Fruit fly (Drosophila melanogaster) whole organism, embryonic: Measurements from ENCODE around the gene Mul1.

Experiments
- Bdp1 ChIP-seq: fragments of 200-800 bp; sonication (Bioruptor generic); optimal IDR thresholded peaks from 3 replicates; lab custom pipeline; 2016; ENCODE audit warnings: missing biosample characterization, missing genetic modification characterization
- CG10431 ChIP-seq: fragments of 200-800 bp; sonication (Bioruptor generic); optimal IDR thresholded peaks from 3 replicates; lab custom pipeline; 2018; ENCODE audit warnings: missing biosample characterization, mild to moderate bottlenecking, missing genetic modification characterization
- CG10543 ChIP-seq: fragments of 200-800 bp; sonication (Bioruptor generic); optimal IDR thresholded peaks from 3 replicates; lab custom pipeline; 2017; ENCODE audit warnings: missing biosample characterization, mild to moderate bottlenecking, missing genetic modification characterization, moderate library complexity
- CG11093 ChIP-seq: fragments of 200-800 bp; sonication (Bioruptor generic); IDR thresholded peaks from 3 replicates; pipeline ENCODE4 v1.3.6; 2022; ENCODE audit warnings: missing biosample characterization, missing genetic modification characterization
- CG12744 ChIP-seq: fragments of 200-800 bp; sonication (Bioruptor generic); optimal IDR thresholded peaks from 2 replicates; lab custom pipeline; 2016; ENCODE audit warnings: missing biosample characterization, missing genetic modification characterization
- CG13894 ChIP-seq: fragments of 200-800 bp; sonication (Bioruptor generic); optimal IDR thresholded peaks from 3 replicates; lab custom pipeline; 2018; ENCODE audit warnings: missing biosample characterization, mild to moderate bottlenecking, missing genetic modification characterization, moderate library complexity
- CG1529 ChIP-seq: fragments of 200-800 bp; sonication (Bioruptor generic); optimal IDR thresholded peaks from 3 replicates; lab custom pipeline; 2018; ENCODE audit warnings: missing biosample characterization, missing genetic modification characterization
- CG16863 ChIP-seq: fragments of 200-800 bp; sonication (Bioruptor generic); optimal IDR thresholded peaks from 3 replicates; lab custom pipeline; 2016; ENCODE audit warnings: missing biosample characterization, missing genetic modification characterization
- CG18011 ChIP-seq: fragments of 200-800 bp; sonication (Bioruptor generic); optimal IDR thresholded peaks from 2 replicates; lab custom pipeline; 2017; ENCODE audit warnings: missing biosample characterization, missing genetic modification characterization, mild to moderate bottlenecking, moderate library complexity, missing genotype
- CG4282 ChIP-seq: fragments of 200-800 bp; sonication (Bioruptor generic); optimal IDR thresholded peaks from 2 replicates; lab custom pipeline; 2016; ENCODE audit warnings: missing biosample characterization, missing genetic modification characterization
- CG4360 ChIP-seq: fragments of 200-800 bp; sonication (Bioruptor generic); IDR thresholded peaks from 2 replicates; pipeline ENCODE4 v1.3.6; 2022; ENCODE audit warnings: missing biosample characterization, missing genetic modification characterization
- CG4404 ChIP-seq: fragments of 200-800 bp; sonication (Bioruptor generic); IDR thresholded peaks from 2 replicates; pipeline ENCODE4 v1.3.6; 2022; ENCODE audit warnings: missing biosample characterization, missing genetic modification characterization
- CG6272 ChIP-seq: fragments of 200-800 bp; sonication (Bioruptor generic); IDR thresholded peaks from 2 replicates; pipeline ENCODE4 v1.3.6; 2022; ENCODE audit warnings: missing biosample characterization, missing genetic modification characterization
- CG6683 ChIP-seq: fragments of 200-800 bp; sonication (Bioruptor generic); optimal IDR thresholded peaks from 2 replicates; lab custom pipeline; 2017; ENCODE audit warnings: missing biosample characterization, mild to moderate bottlenecking, missing genetic modification characterization, missing genetic modification reagents
- CG7372 ChIP-seq: fragments of 200-800 bp; sonication (Bioruptor generic); IDR thresholded peaks from 2 replicates; pipeline ENCODE4 v1.3.6; 2022; ENCODE audit warnings: missing biosample characterization, missing genetic modification characterization
- CG7745 ChIP-seq: fragments of 200-800 bp; sonication (Bioruptor generic); optimal IDR thresholded peaks from 2 replicates; lab custom pipeline; 2018; ENCODE audit warnings: missing biosample characterization, mild to moderate bottlenecking, missing genetic modification characterization, moderate library complexity
- CG8388 ChIP-seq: fragments of 200-800 bp; sonication (Bioruptor generic); optimal IDR thresholded peaks from 2 replicates; lab custom pipeline; 2019; ENCODE audit warnings: missing biosample characterization, mild to moderate bottlenecking, missing genetic modification characterization, moderate library complexity
- CG9797 ChIP-seq: fragments of 200-800 bp; sonication (Bioruptor generic); optimal IDR thresholded peaks from 3 replicates; lab custom pipeline; 2018; ENCODE audit warnings: missing biosample characterization, mild to moderate bottlenecking, missing genetic modification characterization
- CG9932 ChIP-seq: fragments of 200-800 bp; sonication (Bioruptor generic); IDR thresholded peaks from 2 replicates; pipeline ENCODE4 v1.3.6; 2022; ENCODE audit warnings: missing biosample characterization, missing genetic modification characterization
- CTCF ChIP-seq: fragments of 200-800 bp; sonication (Bioruptor generic); optimal IDR thresholded peaks from 2 replicates; lab custom pipeline; 2017; ENCODE audit warnings: missing biosample characterization, mild to moderate bottlenecking, missing genetic modification characterization, moderate library complexity
- CoRest ChIP-seq: fragments of 200-800 bp; sonication (Bioruptor generic); optimal IDR thresholded peaks from 3 replicates; lab custom pipeline; 2018; ENCODE audit warnings: missing biosample characterization, mild to moderate bottlenecking, missing genetic modification characterization, moderate library complexity
- GATAe ChIP-seq: fragments of 200-800 bp; sonication (Bioruptor generic); conservative IDR thresholded peaks from 2 replicates; pipeline ENCODE4 v1.3.6; 2022; ENCODE audit warnings: missing biosample characterization, missing genetic modification characterization
- H2.0 ChIP-seq: fragments of 200-800 bp; sonication (Bioruptor generic); IDR thresholded peaks from 2 replicates; pipeline ENCODE4 v1.3.6; 2022; ENCODE audit warnings: missing biosample characterization, missing genetic modification characterization
- Hsf ChIP-seq: fragments of 200-800 bp; sonication (Bioruptor generic); optimal IDR thresholded peaks from 3 replicates; lab custom pipeline; 2016; ENCODE audit warnings: missing biosample characterization, missing genetic modification characterization
- MBD-R2 ChIP-seq: fragments of 200-800 bp; sonication (Bioruptor generic); IDR thresholded peaks from 2 replicates; pipeline ENCODE4 v1.3.6; 2022; ENCODE audit warnings: missing biosample characterization, missing genetic modification characterization
- MTF-1 ChIP-seq: fragments of 200-800 bp; sonication (Bioruptor generic); optimal IDR thresholded peaks from 2 replicates; lab custom pipeline; 2018; ENCODE audit warnings: missing biosample characterization, mild to moderate bottlenecking, missing genetic modification characterization, borderline replicate concordance
- NC2α ChIP-seq: fragments of 200-800 bp; sonication (Bioruptor generic); optimal IDR thresholded peaks from 2 replicates; lab custom pipeline; 2016; ENCODE audit warnings: missing biosample characterization, missing genetic modification characterization
- Neu2 ChIP-seq: fragments of 200-800 bp; sonication (Bioruptor generic); optimal IDR thresholded peaks from 3 replicates; lab custom pipeline; 2016; ENCODE audit warnings: missing biosample characterization, missing genetic modification characterization, borderline replicate concordance
- Oaz ChIP-seq: fragments of 200-800 bp; sonication (Bioruptor generic); IDR thresholded peaks from 2 replicates; pipeline ENCODE4 v1.3.6; 2022; ENCODE audit warnings: missing biosample characterization, missing genetic modification characterization
- Oli ChIP-seq: fragments of 200-800 bp; sonication (Bioruptor generic); optimal IDR thresholded peaks from 2 replicates; lab custom pipeline; 2018; ENCODE audit warnings: missing biosample characterization, mild to moderate bottlenecking, missing genetic modification characterization, moderate library complexity
- Pdp1 ChIP-seq, 2 experiments: fragments of 200-800 bp; sonication (Bioruptor generic); optimal IDR thresholded peaks; 3 replicates each; lab custom pipeline; 2016; ENCODE audit warnings: missing biosample characterization in 2 of 2, missing genetic modification characterization in 2 of 2, mild to moderate bottlenecking in 1 of 2, moderate library complexity in 1 of 2
- Scr ChIP-seq: fragments of 200-800 bp; sonication (Bioruptor generic); IDR thresholded peaks from 2 replicates; pipeline ENCODE4 v1.3.6; 2022; ENCODE audit warnings: missing biosample characterization, missing genetic modification characterization; ENCODE audit not compliant: partially characterized antibody
- Sox100B ChIP-seq: fragments of 200-800 bp; sonication (Bioruptor generic); optimal IDR thresholded peaks from 3 replicates; lab custom pipeline; 2018; ENCODE audit warnings: missing biosample characterization, mild to moderate bottlenecking, missing genetic modification characterization
- ab ChIP-seq: fragments of 200-800 bp; sonication (Bioruptor generic); optimal IDR thresholded peaks from 2 replicates; lab custom pipeline; 2016; ENCODE audit warnings: missing biosample characterization, missing genetic modification characterization
- bigmax ChIP-seq: fragments of 200-800 bp; sonication (Bioruptor generic); optimal IDR thresholded peaks from 2 replicates; lab custom pipeline; 2018; ENCODE audit warnings: missing biosample characterization, mild to moderate bottlenecking, missing genetic modification characterization
- danr ChIP-seq: fragments of 200-800 bp; sonication (Bioruptor generic); IDR thresholded peaks from 2 replicates; pipeline ENCODE4 v1.3.6; 2022; ENCODE audit warnings: missing biosample characterization, missing genetic modification characterization
- emc ChIP-seq: fragments of 200-800 bp; sonication (Bioruptor generic); optimal IDR thresholded peaks from 2 replicates; lab custom pipeline; 2016; ENCODE audit warnings: missing biosample characterization, missing genetic modification characterization
- her ChIP-seq: fragments of 200-800 bp; sonication (Bioruptor generic); optimal IDR thresholded peaks from 2 replicates; lab custom pipeline; 2016; ENCODE audit warnings: missing biosample characterization, missing genetic modification characterization
- knrl ChIP-seq: fragments of 200-800 bp; sonication (Bioruptor generic); IDR thresholded peaks from 3 replicates; pipeline ENCODE4 v1.3.6; 2022; ENCODE audit warnings: missing biosample characterization, missing genetic modification characterization; ENCODE audit not compliant: partially characterized antibody
- lmd ChIP-seq: fragments of 200-800 bp; sonication (Bioruptor generic); IDR thresholded peaks from 2 replicates; pipeline ENCODE4 v1.3.6; 2022; ENCODE audit warnings: missing biosample characterization, missing genetic modification characterization
- org-1 ChIP-seq: fragments of 200-800 bp; sonication (Bioruptor generic); optimal IDR thresholded peaks from 2 replicates; lab custom pipeline; 2017; ENCODE audit warnings: missing biosample characterization, missing genetic modification characterization
- pb ChIP-seq: fragments of 200-800 bp; sonication (Bioruptor generic); optimal IDR thresholded peaks from 3 replicates; lab custom pipeline; 2016; ENCODE audit warnings: missing biosample characterization, missing genetic modification characterization
- pfk ChIP-seq: fragments of 200-800 bp; sonication (Bioruptor generic); optimal IDR thresholded peaks from 2 replicates; lab custom pipeline; 2018; ENCODE audit warnings: missing biosample characterization, mild to moderate bottlenecking, missing genetic modification characterization, moderate library complexity
- phol ChIP-seq: fragments of 200-800 bp; sonication (Bioruptor generic); optimal IDR thresholded peaks from 3 replicates; lab custom pipeline; 2018; ENCODE audit warnings: missing biosample characterization, mild to moderate bottlenecking, missing genetic modification characterization, moderate library complexity
- prd ChIP-seq, 3 experiments: fragments of >200 bp in 2 of 3; fragments of 200-800 bp in 1 of 3; sonication (Bioruptor generic) in 1 of 3; optimal IDR thresholded peaks in 2 of 3; IDR thresholded peaks in 1 of 3; 2 replicates in 2 of 3; 3 replicates in 1 of 3; pipeline versions ENCODE4 v1.3.6 to Lab custom; 2017 to 2022; ENCODE audit warnings: missing biosample characterization in 1 of 3, missing genetic modification characterization in 1 of 3
- repo ChIP-seq: fragments of 200-800 bp; sonication (Bioruptor generic); optimal IDR thresholded peaks from 2 replicates; lab custom pipeline; 2016; ENCODE audit warnings: missing biosample characterization, missing genetic modification characterization
- sd ChIP-seq: fragments of 200-800 bp; sonication (Bioruptor generic); optimal IDR thresholded peaks from 3 replicates; lab custom pipeline; 2018; ENCODE audit warnings: missing biosample characterization, mild to moderate bottlenecking, missing genetic modification characterization, moderate library complexity
- sens ChIP-seq: fragments of 200-800 bp; sonication (Bioruptor generic); peaks from one replicate; lab custom pipeline; 2016; ENCODE audit warnings: missing biosample characterization, missing genetic modification characterization
- sim ChIP-seq: fragments of 200-800 bp; sonication (Bioruptor generic); IDR thresholded peaks from 2 replicates; pipeline ENCODE4 v1.3.6; 2022; ENCODE audit warnings: missing biosample characterization, missing genetic modification characterization

Gene Mul1

DNA sequence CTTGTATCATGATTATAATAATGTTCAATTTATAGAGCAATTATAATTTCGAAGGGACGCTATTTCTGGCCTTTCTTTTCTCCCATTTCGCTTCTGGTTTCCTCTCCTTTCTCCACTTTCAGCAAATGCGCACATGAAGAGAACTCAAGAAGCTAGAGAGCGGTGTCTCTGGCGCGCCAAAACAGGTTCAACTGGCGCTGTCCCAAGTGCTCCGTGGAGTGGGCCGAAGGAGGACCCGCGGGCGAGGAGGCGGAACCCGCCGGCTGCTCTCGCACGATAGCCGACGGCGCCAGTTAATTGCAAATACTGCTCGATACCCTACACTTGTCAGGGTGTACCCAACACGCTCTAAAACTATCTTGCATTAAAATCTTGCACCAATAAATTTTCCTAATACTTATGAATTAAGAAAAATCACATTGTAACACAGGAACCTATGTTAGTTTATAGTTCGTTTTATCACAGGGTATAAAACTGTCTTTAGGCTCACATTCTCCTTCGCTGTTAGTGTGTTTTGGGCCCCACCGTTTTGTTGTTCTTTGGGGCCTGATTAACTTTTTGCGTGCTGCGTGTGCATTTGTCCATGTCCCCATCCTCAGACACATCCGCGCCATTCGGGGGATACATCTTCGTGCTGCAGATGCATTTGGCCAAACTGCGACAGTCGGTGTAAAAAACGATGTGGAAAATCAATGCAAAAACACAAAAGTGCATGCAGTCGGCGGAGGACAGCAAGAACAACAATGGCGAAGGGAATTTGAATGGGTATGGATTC lies 49.2 kb downstream of the Mul1 start (continued):
- TF ChIP-seq Neu2 (GFP tag; lab: Kevin White, UChicago) (peak; percentile 36), Oli (peak; percentile 90), sim (GFP tag; lab: Robert Waterston, UW) (peak; percentile 72; the same call in 1 of the 2 replicates), CTCF (no peak), pb (GFP tag; lab: Kevin White, UChicago) (peak; percentile 88), CG4360 (GFP tag; lab: Robert Waterston, UW) (peak; percentile 56), MTF-1 (GFP tag; lab: Kevin White, UChicago) (peak; percentile 73), MBD-R2 (GFP tag; lab: Robert Waterston, UW) (peak; percentile 73), CG12744 (GFP tag; lab: Kevin White, UChicago) (peak; percentile 74), sd (tag; lab: Kevin White, UChicago) (peak; percentile 65), CG10431 (GFP tag; lab: Kevin White, UChicago) (peak; percentile 22), CG10543 (GFP tag; lab: Kevin White, UChicago) (peak; percentile 49), emc (GFP tag; lab: Kevin White, UChicago) (peak; percentile 84), pfk (GFP tag; lab: Kevin White, UChicago) (no peak), CG7372 (GFP tag; lab: Robert Waterston, UW) (peak; percentile 88), bigmax (GFP tag; lab: Kevin White, UChicago) (no peak), prd (optimal IDR thresholded peaks at IDR 0.05; lab: Kevin White, UChicago) (no peak), prd (GFP tag; IDR thresholded peaks at IDR 0.05; lab: Robert Waterston, UW) (peak; percentile 92), NC2α (peak; percentile 72), CG1529 (peak; percentile 68), CoRest (tag; lab: Kevin White, UChicago) (peak; percentile 88), ab (peak; percentile 78), repo (GFP tag; lab: Kevin White, UChicago) (peak; percentile 76), CG18011 (GFP tag; lab: Kevin White, UChicago) (peak; percentile 68), Pdp1 (GFP tag; optimal IDR thresholded peaks at IDR 0.05; lab: Kevin White, UChicago) (peak; percentile 83 to 88), CG11093 (GFP tag; lab: Robert Waterston, UW) (peak; percentile 83), Hsf (peak; percentile 92), org-1 (GFP tag; lab: Kevin White, UChicago) (peak; percentile 63), CG9932 (peak; percentile 93), CG9797 (GFP tag; lab: Kevin White, UChicago) (no peak), CG8388 (GFP tag; lab: Kevin White, UChicago) (peak; percentile 79), CG7745 (tag; lab: Kevin White, UChicago) (no peak), CG6683 (GFP tag; lab: Kevin White, UChicago) (peak; percentile 6), Sox100B (peak; percentile 61), CG4404 (peak; percentile 75), CG13894 (tag; lab: Kevin White, UChicago) (no peak), CG4282 (GFP tag; lab: Kevin White, UChicago) (peak; percentile 84), Bdp1 (peak; percentile 68), her (GFP tag; lab: Kevin White, UChicago) (peak; percentile 88), CG16863 (peak; percentile 88), H2.0 (GFP tag; lab: Robert Waterston, UW) (peak; percentile 94), Scr (GFP tag; lab: Robert Waterston, UW) (no peak), phol (tag; lab: Kevin White, UChicago) (peak; percentile 80), knrl (GFP tag; lab: Robert Waterston, UW) (no peak), GATAe (GFP tag; lab: Robert Waterston, UW) (peak; percentile 70; the same call in 1 of the 2 replicates), Oaz (GFP tag; lab: Robert Waterston, UW) (peak; percentile 90), danr (peak; percentile 89), lmd (peak; percentile 95), CG6272 (GFP tag; lab: Robert Waterston, UW) (peak; percentile 78), sens (GFP tag; lab: Kevin White, UChicago) (peak; percentile 92)
